Fruit fly (Drosophila melanogaster) whole organism, embryonic: Measurements from ENCODE around the gene CG43322.
A peak's percentile ranks its signal among the peaks of the same experiment; 100 is the strongest.

Source experiments
- Blimp-1 ChIP-seq: fragments of 200-800 bp; sonication (Bioruptor generic); optimal IDR thresholded peaks from 3 replicates; lab custom pipeline; 2018; ENCODE audit warnings: missing biosample characterization, missing genetic modification characterization, mild to moderate bottlenecking, moderate library complexity, missing genetic modification reagents
- CG10565 ChIP-seq: fragments of 200-800 bp; sonication (Bioruptor generic); optimal IDR thresholded peaks from 3 replicates; lab custom pipeline; 2016; ENCODE audit warnings: missing biosample characterization, mild to moderate bottlenecking, missing genetic modification characterization
- CG11504 ChIP-seq: fragments of 200-800 bp; sonication (Bioruptor generic); optimal IDR thresholded peaks from 3 replicates; lab custom pipeline; 2019; ENCODE audit warnings: missing biosample characterization, mild to moderate bottlenecking, missing genetic modification characterization, moderate library complexity
- CG12104 ChIP-seq: fragments of 200-800 bp; sonication (Bioruptor generic); optimal IDR thresholded peaks from 3 replicates; lab custom pipeline; 2016; ENCODE audit warnings: missing biosample characterization, missing genetic modification characterization
- CG12299 ChIP-seq: fragments of 200-800 bp; sonication (Bioruptor generic); optimal IDR thresholded peaks from 2 replicates; lab custom pipeline; 2018; ENCODE audit warnings: missing biosample characterization, mild to moderate bottlenecking, missing genetic modification characterization
- CG13287 ChIP-seq: fragments of 200-800 bp; sonication (Bioruptor generic); IDR thresholded peaks from 2 replicates; pipeline ENCODE4 v1.3.6; 2022; ENCODE audit warnings: missing biosample characterization, missing genetic modification characterization; ENCODE audit not compliant: partially characterized antibody
- CG13424 ChIP-seq: fragments of 200-800 bp; sonication (Bioruptor generic); optimal IDR thresholded peaks from 2 replicates; lab custom pipeline; 2019; ENCODE audit warnings: missing biosample characterization, mild to moderate bottlenecking, missing genetic modification characterization, moderate library complexity
- CG15514 ChIP-seq: fragments of 200-800 bp; sonication (Bioruptor generic); optimal IDR thresholded peaks from 3 replicates; lab custom pipeline; 2017; ENCODE audit warnings: missing biosample characterization, missing genetic modification characterization, mild to moderate bottlenecking, moderate library complexity, missing genetic modification reagents
- CG15601 ChIP-seq: fragments of 200-800 bp; sonication (Bioruptor generic); optimal IDR thresholded peaks from 3 replicates; lab custom pipeline; 2019; ENCODE audit warnings: missing biosample characterization, mild to moderate bottlenecking, missing genetic modification characterization, moderate library complexity
- CG16863 ChIP-seq: fragments of 200-800 bp; sonication (Bioruptor generic); optimal IDR thresholded peaks from 3 replicates; lab custom pipeline; 2016; ENCODE audit warnings: missing biosample characterization, missing genetic modification characterization
- CG18599 ChIP-seq: fragments of 200-800 bp; sonication (Bioruptor generic); optimal IDR thresholded peaks from 3 replicates; lab custom pipeline; 2017; ENCODE audit warnings: missing biosample characterization, missing genetic modification characterization, mild to moderate bottlenecking, moderate library complexity, missing genetic modification reagents
- CG30403 ChIP-seq: fragments of 200-800 bp; sonication (Bioruptor generic); optimal IDR thresholded peaks from 3 replicates; lab custom pipeline; 2016; ENCODE audit warnings: missing biosample characterization, missing genetic modification characterization
- CG32772 ChIP-seq: fragments of 200-800 bp; sonication (Bioruptor generic); IDR thresholded peaks from 2 replicates; pipeline ENCODE4 v1.3.6; 2022; ENCODE audit warnings: missing biosample characterization, missing genetic modification characterization
- CG3407 ChIP-seq: fragments of 200-800 bp; sonication (Bioruptor generic); optimal IDR thresholded peaks from 2 replicates; lab custom pipeline; 2018; ENCODE audit warnings: missing biosample characterization, mild to moderate bottlenecking, missing genetic modification characterization
- CG4282 ChIP-seq: fragments of 200-800 bp; sonication (Bioruptor generic); optimal IDR thresholded peaks from 2 replicates; lab custom pipeline; 2016; ENCODE audit warnings: missing biosample characterization, missing genetic modification characterization
- CG4328 ChIP-seq: fragments of 200-800 bp; sonication (Bioruptor generic); optimal IDR thresholded peaks from 3 replicates; lab custom pipeline; 2017; ENCODE audit warnings: missing biosample characterization, missing genetic modification reagents, missing genetic modification characterization
- CG4360 ChIP-seq: fragments of 200-800 bp; sonication (Bioruptor generic); IDR thresholded peaks from 2 replicates; pipeline ENCODE4 v1.3.6; 2022; ENCODE audit warnings: missing biosample characterization, missing genetic modification characterization
- CG5953 ChIP-seq: fragments of 200-800 bp; sonication (Bioruptor generic); IDR thresholded peaks from 2 replicates; pipeline ENCODE4 v1.3.6; 2022; ENCODE audit warnings: missing biosample characterization, missing genetic modification characterization
- CG6854 ChIP-seq: fragments of 200-800 bp; sonication (Bioruptor generic); optimal IDR thresholded peaks from 3 replicates; lab custom pipeline; 2017; ENCODE audit warnings: missing biosample characterization, mild to moderate bottlenecking, missing genetic modification characterization
- CG9437 ChIP-seq: fragments of 200-800 bp; sonication (Bioruptor generic); optimal IDR thresholded peaks from 2 replicates; lab custom pipeline; 2018; ENCODE audit warnings: missing biosample characterization, mild to moderate bottlenecking, missing genetic modification characterization
- CG9609 ChIP-seq: fragments of 200-800 bp; sonication (Bioruptor generic); optimal IDR thresholded peaks from 3 replicates; lab custom pipeline; 2016; ENCODE audit warnings: missing biosample characterization, missing genetic modification characterization
- D ChIP-seq, 2 experiments: fragments of 200-800 bp in 1 of 2; fragments of >200 bp in 1 of 2; sonication (Bioruptor generic) in 1 of 2; optimal IDR thresholded peaks; 2 replicates in 1 of 2; 3 replicates in 1 of 2; lab custom pipeline; 2017; ENCODE audit warnings: mild to moderate bottlenecking in 1 of 2, missing biosample characterization in 1 of 2, missing genetic modification characterization in 1 of 2, missing genetic modification reagents in 1 of 2
- Dfd ChIP-seq, 2 experiments: fragments of >200 bp; optimal IDR thresholded peaks; 2 replicates each; lab custom pipeline; 2017; ENCODE audit warnings: missing biosample characterization in 2 of 2, missing genetic modification characterization in 2 of 2
- Fer1 ChIP-seq: fragments of 200-800 bp; sonication (Bioruptor generic); optimal IDR thresholded peaks from 2 replicates; lab custom pipeline; 2017; ENCODE audit warnings: missing biosample characterization, mild to moderate bottlenecking, missing genetic modification characterization
- HLH3B ChIP-seq: fragments of 200-800 bp; sonication (Bioruptor generic); IDR thresholded peaks from 2 replicates; pipeline ENCODE4 v1.3.6; 2022; ENCODE audit warnings: missing biosample characterization, missing genetic modification characterization
- Lhr ChIP-seq: fragments of 200-800 bp; sonication (Bioruptor generic); optimal IDR thresholded peaks from 3 replicates; lab custom pipeline; 2017; ENCODE audit warnings: mild to moderate bottlenecking, missing biosample characterization, missing genetic modification reagents, missing genetic modification characterization
- Scr ChIP-seq: fragments of 200-800 bp; sonication (Bioruptor generic); IDR thresholded peaks from 2 replicates; pipeline ENCODE4 v1.3.6; 2022; ENCODE audit warnings: missing biosample characterization, missing genetic modification characterization; ENCODE audit not compliant: partially characterized antibody
- Trl ChIP-seq, 3 experiments: fragments of >200 bp in 2 of 3; fragments of 200-800 bp in 1 of 3; sonication (Bioruptor generic) in 1 of 3; optimal IDR thresholded peaks; 2 replicates in 1 of 3; 3 replicates in 2 of 3; lab custom pipeline; 2016 to 2017; ENCODE audit warnings: missing biosample characterization in 1 of 3, missing genetic modification characterization in 1 of 3
- chinmo ChIP-seq: fragments of 200-800 bp; sonication (Bioruptor generic); IDR thresholded peaks from 4 replicates; pipeline ENCODE4 v1.3.6; 2022; ENCODE audit warnings: missing biosample characterization, missing genetic modification characterization; ENCODE audit not compliant: partially characterized antibody
- crc ChIP-seq: fragments of 200-800 bp; sonication (Bioruptor generic); optimal IDR thresholded peaks from 2 replicates; lab custom pipeline; 2016; ENCODE audit warnings: missing biosample characterization, missing genetic modification characterization
- crp ChIP-seq, 2 experiments: fragments of 200-800 bp; sonication (Bioruptor generic); optimal IDR thresholded peaks; 2 replicates in 1 of 2; 3 replicates in 1 of 2; lab custom pipeline; 2017; ENCODE audit warnings: missing biosample characterization in 2 of 2, missing genetic modification characterization in 2 of 2, mild to moderate bottlenecking in 1 of 2, moderate library complexity in 1 of 2
- emc ChIP-seq: fragments of 200-800 bp; sonication (Bioruptor generic); optimal IDR thresholded peaks from 2 replicates; lab custom pipeline; 2016; ENCODE audit warnings: missing biosample characterization, missing genetic modification characterization
- fd64A ChIP-seq: fragments of 200-800 bp; sonication (Bioruptor generic); optimal IDR thresholded peaks from 3 replicates; lab custom pipeline; 2018; ENCODE audit warnings: missing biosample characterization, mild to moderate bottlenecking, missing genetic modification characterization
- gsb-n ChIP-seq: fragments of 200-800 bp; sonication (Bioruptor generic); optimal IDR thresholded peaks from 3 replicates; lab custom pipeline; 2018; ENCODE audit warnings: missing biosample characterization, mild to moderate bottlenecking, missing genetic modification characterization
- gt ChIP-seq: fragments of 200-800 bp; sonication (Bioruptor generic); IDR thresholded peaks from 2 replicates; pipeline ENCODE4 v1.3.6; 2022; ENCODE audit warnings: missing biosample characterization, missing genetic modification characterization
- ind ChIP-seq: fragments of 200-800 bp; sonication (Bioruptor generic); optimal IDR thresholded peaks from 3 replicates; lab custom pipeline; 2016; ENCODE audit warnings: missing biosample characterization, missing genetic modification characterization
- jigr1 ChIP-seq: fragments of 200-800 bp; sonication (Bioruptor generic); IDR thresholded peaks from 3 replicates; pipeline ENCODE4 v1.3.6; 2022; ENCODE audit warnings: missing biosample characterization, missing genetic modification characterization
- oc ChIP-seq: fragments of 200-800 bp; sonication (Bioruptor generic); optimal IDR thresholded peaks from 2 replicates; lab custom pipeline; 2018; ENCODE audit warnings: missing biosample characterization, mild to moderate bottlenecking, missing genetic modification characterization, moderate library complexity
- pan ChIP-seq, 4 experiments: fragments of >200 bp in 3 of 4; fragments of 200-800 bp in 1 of 4; sonication (Bioruptor generic) in 1 of 4; optimal IDR thresholded peaks in 3 of 4; IDR thresholded peaks in 1 of 4; 2 replicates each; pipeline versions ENCODE4 v1.3.6 to Lab custom; 2017 to 2022; ENCODE audit warnings: missing biosample characterization in 2 of 4, missing genetic modification characterization in 2 of 4, mixed read lengths in 1 of 4
- pfk ChIP-seq: fragments of 200-800 bp; sonication (Bioruptor generic); optimal IDR thresholded peaks from 2 replicates; lab custom pipeline; 2018; ENCODE audit warnings: missing biosample characterization, mild to moderate bottlenecking, missing genetic modification characterization, moderate library complexity
- pho ChIP-seq: fragments of 200-800 bp; sonication (Bioruptor generic); optimal IDR thresholded peaks from 2 replicates; lab custom pipeline; 2016; ENCODE audit warnings: missing biosample characterization, missing genetic modification characterization
- rib ChIP-seq: fragments of 200-800 bp; sonication (Bioruptor generic); IDR thresholded peaks from 2 replicates; pipeline ENCODE4 v1.3.6; 2022; ENCODE audit warnings: missing biosample characterization, missing genetic modification characterization
- sr ChIP-seq: fragments of 200-800 bp; sonication (Bioruptor generic); IDR thresholded peaks from 3 replicates; pipeline ENCODE4 v1.3.6; 2022; ENCODE audit warnings: missing biosample characterization, missing genetic modification characterization
- vnd ChIP-seq: fragments of 200-800 bp; sonication (Bioruptor generic); IDR thresholded peaks from 3 replicates; pipeline ENCODE4 v1.3.6; 2022; ENCODE audit warnings: missing biosample characterization, missing genetic modification characterization; ENCODE audit not compliant: partially characterized antibody
- wek ChIP-seq: fragments of 200-800 bp; sonication (Bioruptor generic); optimal IDR thresholded peaks from 3 replicates; lab custom pipeline; 2018; ENCODE audit warnings: missing biosample characterization, mild to moderate bottlenecking, missing genetic modification characterization, moderate library complexity

The CG43322 gene

dm6 chr2L:7043039-7043905, 30.1 kb downstream of the CG43322 start:
- peak; percentile 54 for TF ChIP-seq CG4282 (GFP tag; lab: Kevin White, UChicago)
- no peak for TF ChIP-seq CG12104 (GFP tag; lab: Kevin White, UChicago)
- TF ChIP-seq CG4328 (GFP tag; lab: Kevin White, UChicago): no peak
- TF ChIP-seq CG13287 (GFP tag; lab: Robert Waterston, UW): no peak
- TF ChIP-seq pan (optimal IDR thresholded peaks at IDR 0.05; lab: Kevin White, UChicago): no peak
- TF ChIP-seq pan (GFP tag; optimal IDR thresholded peaks at IDR 0.05 in 1 of 2, IDR thresholded peaks at IDR 0.05 in 1 of 2): peak in 1 of 2 experiments; percentile 10
- TF ChIP-seq pho: no peak
- peak; percentile 8 for TF ChIP-seq CG6854
- TF ChIP-seq ind (GFP tag; lab: Kevin White, UChicago): peak; percentile 18
- TF ChIP-seq oc (tag; lab: Kevin White, UChicago): peak; percentile 49
- peak; percentile 27 for TF ChIP-seq CG18599
- TF ChIP-seq crp (GFP tag; optimal IDR thresholded peaks at IDR 0.05; lab: Kevin White, UChicago): peak in 1 of 2 experiments; percentile 25
- peak; percentile 41 for TF ChIP-seq wek (GFP tag; lab: Kevin White, UChicago)
- TF ChIP-seq gt (GFP tag; lab: Robert Waterston, UW): 0 out of 2 replicates have a peak, but pooled peaks have one; percentile 12
- peak; percentile 61 for TF ChIP-seq CG3407
- TF ChIP-seq Scr (GFP tag; lab: Robert Waterston, UW): peak; percentile 9; the same call in 1 of the 2 replicates
- no peak for TF ChIP-seq Trl (optimal IDR thresholded peaks at IDR 0.05; lab: Kevin White, UChicago)
- peak; percentile 17 for TF ChIP-seq Trl (GFP tag; optimal IDR thresholded peaks at IDR 0.05; lab: Kevin White, UChicago)
- TF ChIP-seq CG16863 (GFP tag; lab: Kevin White, UChicago): peak; percentile 46
- TF ChIP-seq Dfd (GFP tag; optimal IDR thresholded peaks at IDR 0.05; lab: Kevin White, UChicago): no peak
- peak; percentile 38 for TF ChIP-seq Lhr
- peak; percentile 46; the same call in 1 of the 3 replicates for TF ChIP-seq sr (GFP tag; lab: Robert Waterston, UW)
- no peak for TF ChIP-seq crc
- no peak for TF ChIP-seq D (optimal IDR thresholded peaks at IDR 0.05; lab: Kevin White, UChicago)
- TF ChIP-seq D (GFP tag; optimal IDR thresholded peaks at IDR 0.05; lab: Kevin White, UChicago): peak; percentile 8
- peak; percentile 29; the same call in 1 of the 2 replicates for TF ChIP-seq CG4360 (GFP tag; lab: Robert Waterston, UW)
- TF ChIP-seq CG30403 (GFP tag; lab: Kevin White, UChicago): peak; percentile 28
- peak; percentile 21 for TF ChIP-seq CG13424 (tag; lab: Kevin White, UChicago)
- peak; percentile 17 for TF ChIP-seq Blimp-1 (GFP tag; lab: Kevin White, UChicago)
- peak; percentile 78 for TF ChIP-seq CG32772 (GFP tag; lab: Robert Waterston, UW)
- 0 out of 2 replicates have a peak, but pooled peaks have one; percentile 9 for TF ChIP-seq CG5953 (GFP tag; lab: Robert Waterston, UW)
- no peak for TF ChIP-seq emc
- 0 out of 2 replicates have a peak, but pooled peaks have one; percentile 7 for TF ChIP-seq HLH3B (GFP tag; lab: Robert Waterston, UW)
- peak; percentile 11 for TF ChIP-seq CG15514
- peak; percentile 40 for TF ChIP-seq fd64A
- no peak for TF ChIP-seq CG9437 (GFP tag; lab: Kevin White, UChicago)
- TF ChIP-seq CG11504: peak; percentile 36
- peak; percentile 85; the same call in 2 of the 4 replicates for TF ChIP-seq chinmo
- no peak for TF ChIP-seq Fer1 (GFP tag; lab: Kevin White, UChicago)
- no peak for TF ChIP-seq CG10565
- TF ChIP-seq CG12299 (tag; lab: Kevin White, UChicago): peak; percentile 41
- TF ChIP-seq jigr1 (GFP tag; lab: Robert Waterston, UW): no peak
- peak; percentile 54 for TF ChIP-seq gsb-n (tag; lab: Kevin White, UChicago)
- TF ChIP-seq pfk (GFP tag; lab: Kevin White, UChicago): no peak
- peak; percentile 23 for TF ChIP-seq CG9609 (GFP tag; lab: Kevin White, UChicago)
- TF ChIP-seq vnd: no peak
- peak; percentile 61 for TF ChIP-seq CG15601 (tag; lab: Kevin White, UChicago)
- peak; percentile 18; the same call in 1 of the 2 replicates for TF ChIP-seq rib (GFP tag; lab: Robert Waterston, UW)
